Fruit fly (Drosophila melanogaster) whole organism: Measurements from ENCODE around the gene CG34174.
A peak's percentile ranks its signal among the peaks of the same experiment; 100 is the strongest.

Experiments
- CG8478 ChIP-seq: fragments of >200 bp; optimal IDR thresholded peaks from 2 replicates; lab custom pipeline; 2018; ENCODE audit warnings: inconsistent platforms
- Dll ChIP-seq: fragments of >200 bp; optimal IDR thresholded peaks from 2 replicates; lab custom pipeline; 2017
- EcR ChIP-seq, 2 experiments: fragments of >200 bp; optimal IDR thresholded peaks; 2 replicates each; lab custom pipeline; 2017; ENCODE audit warnings: missing biosample characterization in 2 of 2, missing genetic modification characterization in 2 of 2, missing genetic modification reagents in 2 of 2
- pan ChIP-seq: fragments of >200 bp; optimal IDR thresholded peaks from 2 replicates; lab custom pipeline; 2017
- psq ChIP-seq: fragments of >200 bp; optimal IDR thresholded peaks from 2 replicates; lab custom pipeline; 2017
- usp ChIP-seq: fragments of >200 bp; optimal IDR thresholded peaks from 2 replicates; lab custom pipeline; 2017; ENCODE audit warnings: missing biosample characterization, missing genetic modification characterization, mixed read lengths

The CG34174 gene

dm6 chr2L:2184129-2184528, 29.9 kb upstream of the CG34174 start:
- TF ChIP-seq usp (GFP tag; lab: Kevin White, UChicago) (no peak), pan (lab: Kevin White, UChicago) (no peak), EcR (GFP tag; optimal IDR thresholded peaks at IDR 0.05; lab: Kevin White, UChicago) (no peak), CG8478 (lab: Kevin White, UChicago) (no peak), psq (lab: Kevin White, UChicago) (no peak), Dll (lab: Kevin White, UChicago) (no peak)

dm6 chr2L:2184659-2185058, 29.4 kb upstream of the CG34174 start:
- no peak for TF ChIP-seq EcR (GFP tag; optimal IDR thresholded peaks at IDR 0.05; lab: Kevin White, UChicago)
- no peak for TF ChIP-seq usp (GFP tag; lab: Kevin White, UChicago)
- TF ChIP-seq psq (lab: Kevin White, UChicago), result no peak
- TF ChIP-seq CG8478 (lab: Kevin White, UChicago), result no peak
- TF ChIP-seq pan (lab: Kevin White, UChicago), result no peak
- no peak for TF ChIP-seq Dll (lab: Kevin White, UChicago)

dm6 chr2L:2185373-2185772, 28.7 kb upstream of the CG34174 start:
- TF ChIP-seq usp (GFP tag; lab: Kevin White, UChicago) (no peak), pan (lab: Kevin White, UChicago) (no peak)

- TF ChIP-seq pan (lab: Kevin White, UChicago), result no peak
- TF ChIP-seq Dll (lab: Kevin White, UChicago), result no peak
- TF ChIP-seq EcR (GFP tag; optimal IDR thresholded peaks at IDR 0.05; lab: Kevin White, UChicago), result no peak
- TF ChIP-seq psq (lab: Kevin White, UChicago), result no peak
- no peak for TF ChIP-seq CG8478 (lab: Kevin White, UChicago)
These were observed 26.7 kb upstream of the CG34174 start for dm6 chr2L:2187411-2187810.

DNA sequence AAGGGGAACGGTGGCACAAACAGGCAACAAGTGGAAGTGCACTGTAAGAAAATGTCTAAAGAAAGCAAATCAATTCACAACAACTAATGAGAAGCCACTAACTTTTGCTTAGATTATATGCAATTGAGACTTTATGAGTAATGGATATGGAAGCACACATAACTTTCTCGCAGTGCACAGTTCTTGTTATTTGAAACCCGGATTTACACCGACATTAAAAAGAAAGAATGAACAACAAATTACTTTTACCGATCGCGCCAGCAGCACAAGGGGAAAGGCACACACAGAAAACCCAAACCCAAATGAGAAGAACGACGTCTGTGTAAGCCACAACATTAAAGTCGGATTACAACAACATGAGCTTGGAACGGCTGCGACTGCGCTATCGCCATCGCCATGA, 25.0 kb upstream of the CG34174 start:
- TF ChIP-seq Dll (lab: Kevin White, UChicago) (no peak), psq (lab: Kevin White, UChicago) (no peak), usp (GFP tag; lab: Kevin White, UChicago) (no peak), pan (lab: Kevin White, UChicago) (no peak), CG8478 (lab: Kevin White, UChicago) (no peak), EcR (GFP tag; optimal IDR thresholded peaks at IDR 0.05; lab: Kevin White, UChicago) (no peak)

DNA sequence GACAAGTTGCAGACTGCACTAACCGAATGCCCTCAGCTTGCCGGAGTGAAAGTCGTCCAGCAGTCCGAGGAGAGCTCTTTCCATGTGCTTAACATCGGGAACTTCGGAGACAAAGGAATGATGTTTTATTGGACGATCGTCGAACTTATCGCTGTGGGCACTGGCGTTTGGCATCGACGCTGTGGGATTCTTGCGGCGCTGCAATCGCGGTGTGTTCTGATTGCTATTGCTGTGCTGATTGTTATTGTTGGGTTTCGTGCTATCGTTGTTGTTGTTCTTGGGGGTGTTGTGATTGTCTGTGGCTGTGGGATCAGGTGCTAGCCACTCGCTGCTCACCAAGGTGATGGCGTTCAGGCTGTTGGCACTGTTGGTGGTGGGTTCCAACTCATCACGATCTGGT, 23.4 kb upstream of the CG34174 start:
- TF ChIP-seq psq (lab: Kevin White, UChicago), result no peak
- TF ChIP-seq usp (GFP tag; lab: Kevin White, UChicago), result no peak
- TF ChIP-seq EcR (GFP tag; optimal IDR thresholded peaks at IDR 0.05; lab: Kevin White, UChicago), result no peak
- TF ChIP-seq Dll (lab: Kevin White, UChicago), result no peak

DNA sequence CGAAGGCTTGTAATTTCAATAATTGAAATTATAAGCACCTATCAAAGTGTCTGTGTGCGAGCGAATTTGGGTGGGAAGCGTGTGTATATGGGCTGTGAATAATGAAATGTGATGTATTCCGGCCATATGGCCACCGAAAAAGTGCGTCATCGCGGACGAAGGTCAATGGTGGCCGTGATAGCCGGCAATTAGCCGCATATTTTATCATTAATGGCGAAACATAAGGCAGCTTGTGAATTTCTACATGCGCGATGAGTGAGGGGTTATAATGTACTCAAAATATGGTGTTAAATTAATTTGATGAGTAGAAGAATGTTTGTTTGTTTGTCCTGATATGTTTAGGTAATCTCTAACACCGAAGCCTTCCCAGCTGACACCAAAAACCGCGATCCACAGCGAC, 22.7 kb upstream of the CG34174 start:
- TF ChIP-seq usp (GFP tag; lab: Kevin White, UChicago) (no peak), CG8478 (lab: Kevin White, UChicago) (no peak), EcR (GFP tag; optimal IDR thresholded peaks at IDR 0.05; lab: Kevin White, UChicago) (no peak), psq (lab: Kevin White, UChicago) (no peak)

DNA sequence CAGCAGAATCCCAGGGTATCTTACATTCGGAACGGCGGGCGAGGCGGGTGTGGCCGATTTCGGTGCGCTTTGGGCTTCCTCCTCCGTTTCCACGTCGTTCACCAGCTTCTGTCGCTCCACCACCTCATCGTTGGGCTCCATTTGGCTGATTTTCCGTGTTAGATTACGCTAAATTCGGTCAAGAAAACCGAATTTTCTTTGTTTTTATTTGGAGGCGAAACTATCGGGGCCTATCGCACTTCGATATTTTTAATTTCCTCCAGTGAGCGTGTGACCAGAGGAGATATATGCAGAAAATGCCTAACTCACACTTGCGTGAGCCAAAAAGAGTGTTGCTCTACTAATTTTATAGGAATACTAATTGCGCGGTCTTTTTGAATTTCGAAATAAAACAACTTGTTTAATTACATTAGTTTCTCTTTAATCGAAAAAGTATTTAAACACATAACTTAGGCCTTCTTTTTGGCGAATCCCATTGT, 21.9 kb upstream of the CG34174 start, which contains the start of gene CG10874:
CG10874 (minus strand) TSS at position 264 of the 479 bp plus-strand sequence.
- TF ChIP-seq usp (GFP tag; lab: Kevin White, UChicago) (no peak), EcR (GFP tag; optimal IDR thresholded peaks at IDR 0.05; lab: Kevin White, UChicago) (no peak), pan (lab: Kevin White, UChicago) (no peak), Dll (lab: Kevin White, UChicago) (no peak), psq (lab: Kevin White, UChicago) (no peak), CG8478 (lab: Kevin White, UChicago) (no peak)

- peak; percentile 38 for TF ChIP-seq Dll (lab: Kevin White, UChicago)
- no peak for TF ChIP-seq usp (GFP tag; lab: Kevin White, UChicago)
- TF ChIP-seq pan (lab: Kevin White, UChicago), result no peak
- peak; percentile 25 to 69 for TF ChIP-seq EcR (GFP tag; optimal IDR thresholded peaks at IDR 0.05; lab: Kevin White, UChicago)
- peak; percentile 50 for TF ChIP-seq CG8478 (lab: Kevin White, UChicago)
- TF ChIP-seq psq (lab: Kevin White, UChicago), result no peak
These were observed 20.7 kb upstream of the CG34174 start for dm6 chr2L:2193357-2193780.

DNA sequence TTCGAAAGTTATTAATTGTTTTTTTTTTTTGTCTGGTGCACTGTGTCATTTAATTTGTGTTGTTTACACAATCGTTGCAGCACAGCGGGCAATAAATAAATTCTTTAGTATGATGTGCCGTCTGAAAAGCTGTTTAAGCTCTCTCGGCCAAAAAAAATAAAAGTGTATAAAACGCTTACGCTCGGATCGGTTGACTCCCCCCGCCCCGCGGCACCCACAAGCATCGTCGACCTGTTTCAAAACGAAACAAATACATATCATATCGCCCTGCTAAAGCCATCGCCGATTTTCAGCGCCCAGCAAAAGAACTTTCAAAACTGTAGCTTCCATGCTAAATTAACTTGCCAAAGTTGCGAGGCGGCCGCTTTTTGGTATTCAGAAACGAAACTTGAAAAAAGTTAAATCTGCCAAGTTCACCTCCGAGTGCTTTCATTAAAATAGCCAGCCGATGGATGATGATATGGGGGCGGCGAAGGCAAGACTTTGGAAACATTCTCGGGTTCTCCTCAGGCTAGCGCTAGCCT, 19.7 kb upstream of the CG34174 start:
- no peak for TF ChIP-seq Dll (lab: Kevin White, UChicago)
- peak in 1 of 2 experiments; percentile 31 for TF ChIP-seq EcR (GFP tag; optimal IDR thresholded peaks at IDR 0.05; lab: Kevin White, UChicago)
- no peak for TF ChIP-seq pan (lab: Kevin White, UChicago)
- no peak for TF ChIP-seq CG8478 (lab: Kevin White, UChicago)

DNA sequence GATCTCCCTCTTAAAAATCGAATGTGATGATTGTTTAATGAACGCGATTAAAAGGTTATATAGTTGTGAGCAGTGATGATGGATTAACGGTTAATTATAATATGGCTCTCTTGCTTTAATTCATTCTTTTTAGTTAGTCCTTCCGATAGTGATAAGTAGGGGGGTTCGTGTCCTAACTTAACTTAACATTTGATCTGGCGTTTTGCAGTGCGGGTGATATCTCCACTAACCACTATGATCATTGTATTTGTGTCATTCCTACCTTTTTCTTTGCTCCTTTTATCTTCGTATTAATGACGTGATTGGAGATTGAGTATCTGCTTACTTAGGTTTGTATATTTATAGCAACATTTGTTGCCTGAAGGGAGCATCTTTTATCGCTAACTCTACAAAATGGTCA, 18.7 kb upstream of the CG34174 start:
- TF ChIP-seq Dll (lab: Kevin White, UChicago) (no peak), pan (lab: Kevin White, UChicago) (no peak), psq (lab: Kevin White, UChicago) (no peak), CG8478 (lab: Kevin White, UChicago) (no peak), usp (GFP tag; lab: Kevin White, UChicago) (no peak), EcR (GFP tag; optimal IDR thresholded peaks at IDR 0.05; lab: Kevin White, UChicago) (no peak)
